Worm (Caenorhabditis elegans) whole organism, L4 larva: Measurements from ENCODE around the gene mdt-30.
A peak's percentile ranks its signal among the peaks of the same experiment; 100 is the strongest.

Source experiments
- D1046.2 ChIP-seq: fragments of 200-800 bp; sonication (Bioruptor generic); IDR thresholded peaks from 2 replicates; pipeline ENCODE4 v1.3.6; 2022; ENCODE audit warnings: missing genetic modification characterization, missing compliant biosample characterization
- F10B5.3 ChIP-seq: sonication (generic microtip); optimal IDR thresholded peaks from 2 replicates; lab custom pipeline; 2016; ENCODE audit warnings: mild to moderate bottlenecking, missing genetic modification characterization, missing compliant biosample characterization
- Y105C5A.15 ChIP-seq: fragments of 200-800 bp; sonication (Bioruptor generic); IDR thresholded peaks from 2 replicates; pipeline ENCODE4 v1.3.6; 2022; ENCODE audit warnings: missing genetic modification characterization, missing compliant biosample characterization
- Y48G9A.11 ChIP-seq: fragments of 200-800 bp; sonication (Bioruptor generic); IDR thresholded peaks from 2 replicates; pipeline ENCODE4 v1.3.6; 2022; ENCODE audit warnings: missing genetic modification reagents, missing genetic modification characterization, missing compliant biosample characterization
- Y75B8A.6 ChIP-seq: fragments of 200-800 bp; sonication (Bioruptor generic); IDR thresholded peaks from 2 replicates; pipeline ENCODE4 v1.3.6; 2022; ENCODE audit warnings: missing genetic modification reagents, missing genetic modification characterization, missing compliant biosample characterization
- ZK546.5 ChIP-seq, 2 experiments: sonication (generic microtip); optimal IDR thresholded peaks; 2 replicates each; lab custom pipeline; 2017; ENCODE audit warnings: missing biosample characterization in 2 of 2, missing genetic modification characterization in 2 of 2
- aly-2 ChIP-seq: sonication (generic microtip); optimal IDR thresholded peaks from 2 replicates; lab custom pipeline; 2018; ENCODE audit warnings: missing biosample characterization, missing genetic modification characterization
- ceh-20 ChIP-seq: fragments of 200-800 bp; sonication (Bioruptor generic); IDR thresholded peaks from 2 replicates; pipeline ENCODE4 v1.3.6; 2022; ENCODE audit warnings: missing genetic modification reagents, missing genetic modification characterization, missing compliant biosample characterization
- ceh-28 ChIP-seq: fragments of 150-350 bp; optimal IDR thresholded peaks from 2 replicates; lab custom pipeline; 2014; ENCODE audit warnings: missing biosample characterization, missing genetic modification reagents, missing genetic modification characterization
- ceh-32 ChIP-seq: sonication (generic microtip); optimal IDR thresholded peaks from 2 replicates; lab custom pipeline; 2016; ENCODE audit warnings: mild to moderate bottlenecking, missing genetic modification characterization, missing compliant biosample characterization; ENCODE audit not compliant: poor library complexity
- ces-1 ChIP-seq: fragments of 150-350 bp; sonication (generic microtip); optimal IDR thresholded peaks from 4 replicates; lab custom pipeline; 2014; ENCODE audit warnings: missing biosample characterization, missing genetic modification reagents, missing genetic modification characterization
- daf-16 ChIP-seq, 3 experiments: sonication (generic microtip); optimal IDR thresholded peaks; 2 replicates each; lab custom pipeline; 2016 to 2017; ENCODE audit warnings: missing genetic modification characterization in 3 of 3, missing genetic modification reagents in 3 of 3, mild to moderate bottlenecking in 2 of 3, missing compliant biosample characterization in 2 of 3, missing biosample characterization in 1 of 3, moderate library complexity in 1 of 3
- dmd-6 ChIP-seq: fragments of 200-800 bp; sonication (Bioruptor generic); IDR thresholded peaks from 2 replicates; pipeline ENCODE4 v1.3.6; 2022; ENCODE audit warnings: missing genetic modification reagents, missing genetic modification characterization, missing compliant biosample characterization
- dmd-8 ChIP-seq: fragments of 200-800 bp; sonication (Bioruptor generic); IDR thresholded peaks from 2 replicates; pipeline ENCODE4 v1.3.6; 2022; ENCODE audit warnings: missing genetic modification characterization, missing compliant biosample characterization
- duxl-1 ChIP-seq: sonication (generic microtip); optimal IDR thresholded peaks from 2 replicates; lab custom pipeline; 2016; ENCODE audit warnings: mild to moderate bottlenecking, missing genetic modification characterization, moderate library complexity, missing compliant biosample characterization; ENCODE audit not compliant: poor library complexity
- egl-43 ChIP-seq: fragments of 200-800 bp; sonication (Bioruptor generic); IDR thresholded peaks from 2 replicates; pipeline ENCODE4 v1.3.6; 2022; ENCODE audit warnings: missing genetic modification reagents, missing genetic modification characterization, missing compliant biosample characterization
- fos-1 ChIP-seq: fragments of 150-350 bp; optimal IDR thresholded peaks from 2 replicates; lab custom pipeline; 2014; ENCODE audit warnings: missing biosample characterization, missing genetic modification characterization
- hmg-1.1 ChIP-seq: fragments of 200-800 bp; sonication (Bioruptor generic); IDR thresholded peaks from 2 replicates; pipeline ENCODE4 v1.3.6; 2022; ENCODE audit warnings: missing genetic modification reagents, missing genetic modification characterization, missing compliant biosample characterization
- jun-1 ChIP-seq: fragments of 150-350 bp; optimal IDR thresholded peaks from 2 replicates; lab custom pipeline; 2014; ENCODE audit warnings: missing biosample characterization, missing genetic modification reagents, missing genetic modification characterization
- lin-13 ChIP-seq: fragments of 150-350 bp; optimal IDR thresholded peaks from 2 replicates; lab custom pipeline; 2014; ENCODE audit warnings: missing biosample characterization, missing genetic modification reagents, missing genetic modification characterization
- mdt-29 ChIP-seq: fragments of 200-800 bp; sonication (Bioruptor generic); IDR thresholded peaks from 2 replicates; pipeline ENCODE4 v1.3.6; 2022; ENCODE audit warnings: missing genetic modification reagents, missing genetic modification characterization, missing compliant biosample characterization
- nhr-111 ChIP-seq: fragments of 200-800 bp; sonication (Bioruptor generic); optimal IDR thresholded peaks from 2 replicates; lab custom pipeline; 2018; ENCODE audit warnings: mild to moderate bottlenecking, missing genetic modification characterization, missing compliant biosample characterization
- nhr-28 ChIP-seq: fragments of 150-350 bp; optimal IDR thresholded peaks from 2 replicates; lab custom pipeline; 2014; ENCODE audit warnings: missing biosample characterization, missing genetic modification characterization
- snpc-1.2 ChIP-seq: fragments of 200-800 bp; sonication (Bioruptor generic); IDR thresholded peaks from 2 replicates; pipeline ENCODE4 v1.3.6; 2022; ENCODE audit warnings: missing genetic modification reagents, missing genetic modification characterization, missing compliant biosample characterization
- tag-97 ChIP-seq: fragments of 200-800 bp; sonication (Bioruptor generic); IDR thresholded peaks from 2 replicates; pipeline ENCODE4 v1.3.6; 2022; ENCODE audit warnings: missing genetic modification characterization, missing compliant biosample characterization
- tra-1 ChIP-seq: fragments of 200-800 bp; sonication (Bioruptor generic); IDR thresholded peaks from 2 replicates; pipeline ENCODE4 v1.3.6; 2022; ENCODE audit warnings: missing genetic modification reagents, missing genetic modification characterization, missing compliant biosample characterization
- unc-39 ChIP-seq: sonication (generic microtip); optimal IDR thresholded peaks from 2 replicates; lab custom pipeline; 2017; ENCODE audit warnings: missing biosample characterization, missing genetic modification characterization
- zag-1 ChIP-seq: fragments of 150-350 bp; optimal IDR thresholded peaks from 2 replicates; lab custom pipeline; 2014; ENCODE audit warnings: missing biosample characterization, missing genetic modification characterization
- zfp-3 ChIP-seq: fragments of 200-800 bp; sonication (Bioruptor generic); conservative IDR thresholded peaks from 2 replicates; pipeline ENCODE4 v1.3.6; 2022; ENCODE audit warnings: missing genetic modification reagents, missing genetic modification characterization, missing compliant biosample characterization
- zip-2 ChIP-seq: fragments of 150-350 bp; optimal IDR thresholded peaks from 2 replicates; lab custom pipeline; 2014; ENCODE audit warnings: missing biosample characterization, missing genetic modification characterization
- ztf-7 ChIP-seq: fragments of 150-350 bp; optimal IDR thresholded peaks from 2 replicates; lab custom pipeline; 2014; ENCODE audit warnings: missing biosample characterization, missing genetic modification characterization

The mdt-30 gene

DNA sequence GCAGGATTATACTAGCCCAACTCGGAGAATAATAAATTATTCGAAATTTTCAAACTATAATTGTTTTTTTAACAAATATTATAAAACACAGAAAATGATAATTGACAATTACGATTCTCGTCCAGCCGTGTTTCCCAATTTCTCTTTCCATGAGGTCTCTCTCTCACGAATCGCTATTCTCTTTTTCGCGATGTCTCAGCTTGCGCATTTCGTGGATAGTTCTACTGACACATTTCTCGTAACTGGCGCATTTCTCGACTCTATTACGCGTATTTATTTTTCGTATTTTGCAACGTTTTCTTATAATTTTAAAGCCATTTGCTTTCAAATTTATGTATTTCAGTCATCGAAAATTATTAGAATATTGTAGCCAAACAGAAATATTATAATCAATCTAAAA is 15.9 kb upstream of the mdt-30 start (continued):
- TF ChIP-seq F10B5.3 (tag; lab: Kevin White, UChicago): no peak
- TF ChIP-seq zag-1 (tag; lab: Kevin White, UChicago): peak; percentile 54
- peak; percentile 83 for TF ChIP-seq dmd-8
- TF ChIP-seq nhr-111 (GFP tag; lab: Kevin White, UChicago): no peak

DNA sequence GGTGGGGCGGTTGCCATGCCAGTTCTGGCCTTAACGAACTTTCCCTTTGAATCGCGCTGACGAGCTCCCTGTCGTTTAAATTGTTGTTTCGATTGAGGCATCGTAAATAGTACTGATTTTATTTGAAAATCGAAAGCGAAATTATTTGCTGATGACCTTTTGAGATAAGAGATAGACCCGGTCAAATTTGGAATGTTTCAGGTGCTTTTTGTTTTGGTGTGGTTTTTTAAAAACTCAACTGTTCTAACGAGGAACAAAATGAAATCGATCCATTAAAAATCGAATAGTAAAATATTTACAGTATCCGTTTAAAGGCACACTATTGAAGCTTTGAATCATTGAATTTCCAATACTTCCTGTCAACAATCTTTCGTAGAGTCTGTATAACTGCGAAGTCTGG is 14.9 kb upstream of the mdt-30 start, which contains the start of gene K12H4.6:
K12H4.6 (minus strand) TSS at position 101 of the 400 bp plus-strand sequence.
- TF ChIP-seq ZK546.5 (tag; optimal IDR thresholded peaks at IDR 0.05; lab: Kevin White, UChicago) (no peak), mdt-29 (GFP tag; lab: Robert Waterston, UW) (no peak), duxl-1 (no peak), egl-43 (GFP tag; lab: Robert Waterston, UW) (no peak), fos-1 (tag; lab: Kevin White, UChicago) (no peak)

DNA sequence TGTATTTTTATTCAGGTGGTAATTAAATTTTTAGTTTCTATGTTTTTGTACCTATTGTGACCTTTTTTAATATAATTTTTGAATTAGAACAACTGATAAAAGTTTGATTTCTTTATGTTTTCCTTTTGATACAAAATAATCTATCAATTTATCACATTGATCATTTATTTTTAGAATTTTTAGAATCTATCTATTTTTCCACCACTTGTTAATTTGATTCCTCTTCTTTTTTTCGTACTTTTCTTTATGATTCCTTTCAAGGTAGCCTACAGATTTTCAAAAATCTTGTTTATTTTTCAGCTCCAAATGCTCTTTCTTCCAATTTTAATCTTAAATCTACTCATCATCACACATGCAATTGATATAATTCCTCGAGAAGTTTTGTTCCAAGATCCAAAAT is 10.1 kb upstream of the mdt-30 start, which contains the start of gene dpf-6:
dpf-6 (plus strand) TSS at position 301 of the 400 bp plus-strand sequence.
- TF ChIP-seq hmg-1.1 (GFP tag; lab: Robert Waterston, UW) (no peak), Y48G9A.11 (no peak), daf-16 (GFP tag; optimal IDR thresholded peaks at IDR 0.05; lab: Kevin White, UChicago) (no peak), daf-16 (tag; optimal IDR thresholded peaks at IDR 0.05; lab: Kevin White, UChicago) (no peak), unc-39 (no peak), ces-1 (GFP tag; lab: Kevin White, UChicago) (no peak), snpc-1.2 (GFP tag; lab: Robert Waterston, UW) (no peak), ceh-32 (tag; lab: Kevin White, UChicago) (no peak), ztf-7 (tag; lab: Kevin White, UChicago) (no peak)

DNA sequence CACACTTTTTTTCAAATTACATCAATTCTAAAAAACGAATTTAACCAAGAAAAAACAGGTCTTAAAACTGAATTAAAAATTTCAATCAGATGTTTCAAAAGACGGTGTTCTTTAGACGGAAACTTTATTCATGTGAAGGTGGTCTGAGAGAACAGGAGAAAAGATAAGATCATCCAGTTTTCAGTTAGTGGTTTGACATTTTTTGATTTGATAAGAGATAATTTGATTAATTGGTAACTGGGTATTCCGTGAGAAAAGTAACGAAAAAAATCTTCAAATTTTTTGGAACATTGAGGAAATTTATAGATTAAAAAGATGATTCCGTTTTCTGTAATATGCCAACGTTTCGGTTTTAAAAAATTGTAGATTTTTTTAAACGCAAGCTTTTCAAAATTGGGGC is 8.7 kb upstream of the mdt-30 start:
- TF ChIP-seq zip-2 (tag; lab: Kevin White, UChicago) (no peak), dmd-6 (GFP tag; lab: Robert Waterston, UW) (no peak), nhr-28 (peak; percentile 1), ceh-28 (tag; lab: Kevin White, UChicago) (no peak), tag-97 (GFP tag; lab: Robert Waterston, UW) (no peak), Y105C5A.15 (GFP tag; lab: Robert Waterston, UW) (no peak)

DNA sequence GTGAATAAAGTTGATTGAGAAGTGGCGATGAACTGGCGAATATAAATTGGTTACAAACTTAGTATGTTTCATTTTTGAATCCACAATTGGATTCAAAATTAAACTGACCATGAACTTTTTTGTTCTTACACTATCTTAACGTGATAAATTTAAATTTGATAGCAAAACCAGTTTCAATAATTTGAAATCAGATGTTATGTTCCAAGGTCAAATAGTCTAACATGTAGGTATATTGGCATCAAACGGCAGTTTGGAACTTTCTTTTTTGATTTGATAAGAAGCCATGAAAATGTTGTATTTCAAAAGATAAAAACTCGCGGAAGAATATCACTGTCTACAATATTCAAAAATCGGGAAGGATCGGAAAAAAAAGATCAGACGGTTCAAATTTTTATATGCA is 8.2 kb upstream of the mdt-30 start:
- TF ChIP-seq D1046.2 (no peak), ztf-7 (tag; lab: Kevin White, UChicago) (no peak), Y75B8A.6 (GFP tag; lab: Robert Waterston, UW) (no peak), aly-2 (tag; lab: Kevin White, UChicago) (no peak), jun-1 (tag; lab: Kevin White, UChicago) (no peak), dmd-6 (GFP tag; lab: Robert Waterston, UW) (no peak), zfp-3 (GFP tag; lab: Robert Waterston, UW) (no peak), lin-13 (GFP tag; lab: Kevin White, UChicago) (no peak)

DNA sequence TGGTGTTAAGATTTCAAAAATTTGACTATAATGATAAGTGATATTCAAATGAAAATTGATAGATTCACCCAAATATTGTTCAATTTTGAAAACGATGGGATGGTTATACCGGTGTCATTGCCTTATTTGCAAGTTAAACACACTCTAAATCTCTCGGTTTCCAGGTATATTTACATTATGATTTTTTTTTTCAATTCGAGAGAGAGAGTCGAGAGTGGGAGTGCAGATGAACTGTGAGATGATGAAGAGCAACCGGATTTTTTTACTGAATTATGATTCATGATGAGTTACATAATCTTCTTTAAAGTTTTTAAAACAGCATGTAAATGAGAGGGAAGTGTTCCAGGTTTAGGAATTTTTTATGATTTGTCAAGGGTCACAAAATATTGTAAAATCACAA is 5.7 kb upstream of the mdt-30 start, which contains the start of gene F44B9.10:
F44B9.10 (minus strand) TSS at position 101 of the 400 bp plus-strand sequence.
- TF ChIP-seq ceh-20 (GFP tag; lab: Robert Waterston, UW) (no peak), tra-1 (GFP tag; lab: Robert Waterston, UW) (no peak), lin-13 (GFP tag; lab: Kevin White, UChicago) (no peak)
